Worm (Caenorhabditis elegans): Measurements from ENCODE around the gene C29E4.12.

Gene C29E4.12

ce11 chrIII:7940819-7941218, at the start of gene C29E4.12:
TSS of gene C29E4.12 (plus strand) at chrIII:7941151.
- TF ChIP-seq him-1 (tag; optimal IDR thresholded peaks at IDR 0.05) = no peak
- no peak for TF ChIP-seq W03F9.2 (tag; optimal IDR thresholded peaks at IDR 0.05)
- TF ChIP-seq dao-5 (tag; optimal IDR thresholded peaks at IDR 0.05) = no peak

DNA sequence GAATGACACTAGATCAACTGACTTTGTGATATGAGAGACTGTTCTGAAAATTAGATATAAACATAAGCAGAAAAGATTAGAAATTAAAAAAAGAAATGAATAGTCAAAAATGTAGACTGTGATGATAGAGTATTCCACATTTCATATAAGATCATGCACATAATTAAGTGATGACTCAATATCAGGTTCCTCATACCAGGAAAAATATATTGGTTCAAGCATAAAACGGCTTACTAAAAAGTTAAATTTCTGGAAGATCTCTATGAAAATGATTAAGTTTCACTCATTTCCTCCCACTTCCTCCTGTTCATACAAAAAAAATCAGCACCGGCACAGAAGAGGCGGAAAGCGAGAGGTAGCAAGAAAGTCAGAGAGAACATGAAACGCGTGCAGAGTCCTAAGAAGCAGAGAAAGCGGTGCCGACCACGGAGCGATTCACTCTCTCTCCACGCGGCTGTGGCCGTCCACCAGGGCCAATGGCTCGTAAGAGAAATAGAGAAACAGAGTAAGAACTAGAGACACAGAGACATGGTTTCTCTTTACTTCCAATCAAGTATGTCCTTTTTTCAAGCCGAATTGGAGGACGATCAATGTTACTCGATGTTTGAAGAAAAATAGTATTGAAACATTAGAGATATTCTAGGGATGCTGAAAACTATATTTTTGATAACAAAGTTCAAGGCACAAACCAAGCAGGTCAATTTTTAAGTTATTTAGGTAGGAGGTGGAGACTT, 49.2 kb upstream of the C29E4.12 start, which contains the start of the genes ZK688.5 and fahd-1:
TSS of gene ZK688.5 (minus strand) at position 51 of the 734 bp plus-strand sequence.
TSS of gene fahd-1 (plus strand) at position 684 of the 734 bp plus-strand sequence.
- TF ChIP-seq W03F9.2 (tag; optimal IDR thresholded peaks at IDR 0.05) = peak; percentile 60
- no peak for TF ChIP-seq him-1 (tag; optimal IDR thresholded peaks at IDR 0.05)

DNA sequence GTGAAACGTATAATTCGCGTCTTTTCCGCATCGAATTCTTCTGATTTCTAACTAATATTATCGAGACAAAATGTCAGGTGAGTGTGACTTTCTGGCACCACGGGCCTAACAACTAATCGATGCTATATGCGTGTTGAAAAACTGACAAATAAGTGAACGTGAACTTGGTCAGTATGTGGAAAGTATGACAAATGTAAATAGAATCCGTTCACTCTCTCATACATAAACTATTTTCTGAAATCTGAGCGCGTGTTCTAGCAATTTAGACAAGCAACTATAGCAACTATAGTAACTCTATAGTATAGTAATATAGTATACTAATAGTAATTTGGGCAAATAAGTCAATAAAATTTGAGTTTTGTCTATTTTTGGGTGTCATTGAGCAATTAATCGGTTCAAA, 48.6 kb upstream of the C29E4.12 start:
- TF ChIP-seq dao-5 (tag; optimal IDR thresholded peaks at IDR 0.05) (no peak), him-1 (tag; optimal IDR thresholded peaks at IDR 0.05) (no peak), W03F9.2 (tag; optimal IDR thresholded peaks at IDR 0.05) (no peak)

- no peak for TF ChIP-seq him-1 (tag; optimal IDR thresholded peaks at IDR 0.05)
- TF ChIP-seq W03F9.2 (tag; optimal IDR thresholded peaks at IDR 0.05) = no peak
Observed at ce11 chrIII:7893224-7893623, 47.7 kb upstream of the C29E4.12 start.

DNA sequence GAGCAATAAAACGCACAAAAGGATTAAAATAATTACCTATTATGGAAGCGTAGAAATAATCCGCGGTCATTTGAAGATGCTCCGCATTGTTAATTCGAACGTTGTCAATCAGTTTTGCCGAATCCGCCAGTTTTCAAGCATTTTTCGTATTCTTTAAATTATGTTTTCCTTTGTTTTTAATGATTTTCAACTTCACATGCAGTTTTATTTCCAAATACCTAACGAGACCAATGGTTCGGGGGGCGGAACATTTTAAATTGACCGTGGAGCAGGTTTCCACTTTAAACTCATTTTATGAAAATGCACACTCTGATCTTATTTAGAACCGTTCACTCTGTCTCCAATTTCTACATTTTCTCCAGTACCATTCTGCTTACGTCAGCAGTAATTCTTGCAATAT, 46.2 kb upstream of the C29E4.12 start, which contains the start of gene ZK688.4:
TSS of gene ZK688.4 (plus strand) at position 301 of the 400 bp plus-strand sequence.
- TF ChIP-seq him-1 (tag; optimal IDR thresholded peaks at IDR 0.05) = no peak
- TF ChIP-seq W03F9.2 (tag; optimal IDR thresholded peaks at IDR 0.05) = no peak
- TF ChIP-seq dao-5 (tag; optimal IDR thresholded peaks at IDR 0.05) = no peak

ce11 chrIII:7896925-7897324, 44.0 kb upstream of the C29E4.12 start, which contains the start of gene ZK688.10:
TSS of gene ZK688.10 (minus strand) at chrIII:7897025.
- no peak for TF ChIP-seq dao-5 (tag; optimal IDR thresholded peaks at IDR 0.05)
- TF ChIP-seq him-1 (tag; optimal IDR thresholded peaks at IDR 0.05) = no peak
- no peak for TF ChIP-seq W03F9.2 (tag; optimal IDR thresholded peaks at IDR 0.05)

- TF ChIP-seq dao-5 (tag; optimal IDR thresholded peaks at IDR 0.05) = no peak
- TF ChIP-seq W03F9.2 (tag; optimal IDR thresholded peaks at IDR 0.05) = no peak
- TF ChIP-seq him-1 (tag; optimal IDR thresholded peaks at IDR 0.05) = no peak
Observed at ce11 chrIII:7897733-7898132, 43.2 kb upstream of the C29E4.12 start.

- TF ChIP-seq dao-5 (tag; optimal IDR thresholded peaks at IDR 0.05) = no peak
- TF ChIP-seq him-1 (tag; optimal IDR thresholded peaks at IDR 0.05) = no peak
- no peak for TF ChIP-seq W03F9.2 (tag; optimal IDR thresholded peaks at IDR 0.05)
Observed at ce11 chrIII:7900733-7901132, 40.2 kb upstream of the C29E4.12 start, which contains the start of gene best-24. TSS of gene best-24 (plus strand) at chrIII:7901033.

ce11 chrIII:7903427-7903826, 37.5 kb upstream of the C29E4.12 start:
- no peak for TF ChIP-seq W03F9.2 (tag; optimal IDR thresholded peaks at IDR 0.05)
- no peak for TF ChIP-seq him-1 (tag; optimal IDR thresholded peaks at IDR 0.05)

- TF ChIP-seq dao-5 (tag; optimal IDR thresholded peaks at IDR 0.05) = no peak
- no peak for TF ChIP-seq W03F9.2 (tag; optimal IDR thresholded peaks at IDR 0.05)
- no peak for TF ChIP-seq him-1 (tag; optimal IDR thresholded peaks at IDR 0.05)
Observed at ce11 chrIII:7907515-7907914, 33.4 kb upstream of the C29E4.12 start, which contains the start of gene pcp-5. TSS of gene pcp-5 (minus strand) at chrIII:7907615.

DNA sequence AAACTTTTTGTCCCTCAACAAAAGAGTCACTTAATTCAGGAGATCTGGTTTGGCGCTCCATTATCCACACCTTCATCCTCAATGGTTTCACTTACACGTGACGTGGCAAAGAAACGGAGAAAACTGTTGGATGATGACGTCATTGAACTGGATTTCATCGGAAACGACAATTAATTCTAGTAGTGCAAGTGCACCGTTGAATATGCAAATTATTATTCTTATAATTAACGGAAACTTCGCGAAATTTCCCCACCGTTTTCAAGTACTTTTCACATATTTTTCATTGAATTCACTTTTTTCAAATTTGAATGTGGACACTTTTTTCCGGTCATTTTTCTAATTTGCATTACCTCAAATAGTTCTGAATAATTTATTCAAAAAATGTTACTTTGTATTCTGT, 31.7 kb upstream of the C29E4.12 start, which contains the start of gene ZK688.1:
TSS of gene ZK688.1 (plus strand) at position 301 of the 400 bp plus-strand sequence.
- TF ChIP-seq W03F9.2 (tag; optimal IDR thresholded peaks at IDR 0.05) = no peak
- no peak for TF ChIP-seq dao-5 (tag; optimal IDR thresholded peaks at IDR 0.05)
- TF ChIP-seq him-1 (tag; optimal IDR thresholded peaks at IDR 0.05) = no peak

ce11 chrIII:7911621-7912020, 29.3 kb upstream of the C29E4.12 start, which contains the start of gene ZK688.7:
TSS of gene ZK688.7 (minus strand) at chrIII:7911634.
- TF ChIP-seq W03F9.2 (tag; optimal IDR thresholded peaks at IDR 0.05) (no peak), dao-5 (tag; optimal IDR thresholded peaks at IDR 0.05) (no peak), him-1 (tag; optimal IDR thresholded peaks at IDR 0.05) (no peak)

- no peak for TF ChIP-seq W03F9.2 (tag; optimal IDR thresholded peaks at IDR 0.05)
- TF ChIP-seq dao-5 (tag; optimal IDR thresholded peaks at IDR 0.05) = no peak
- TF ChIP-seq him-1 (tag; optimal IDR thresholded peaks at IDR 0.05) = no peak
Observed at ce11 chrIII:7913488-7913887, 27.5 kb upstream of the C29E4.12 start, which contains the start of gene ZK688.12. TSS of gene ZK688.12 (minus strand) at chrIII:7913588.

ce11 chrIII:7917667-7918066, 23.3 kb upstream of the C29E4.12 start, which contains the start of gene gly-3:
TSS of gene gly-3 (minus strand) at chrIII:7917767.
- TF ChIP-seq dao-5 (tag; optimal IDR thresholded peaks at IDR 0.05) = no peak
- TF ChIP-seq W03F9.2 (tag; optimal IDR thresholded peaks at IDR 0.05) = no peak
- TF ChIP-seq him-1 (tag; optimal IDR thresholded peaks at IDR 0.05) = no peak

Data from whole organism, L4/young adult.